Worm (Caenorhabditis elegans) whole organism, young adult: Measurements from ENCODE around the gene Y45G5AM.9.

Source experiments
- B0019.2 ChIP-seq: fragments of 200-800 bp; sonication (Bioruptor generic); conservative IDR thresholded peaks from 2 replicates; pipeline ENCODE4 v1.3.6; 2022; ENCODE audit warnings: missing genetic modification reagents, missing genetic modification characterization, missing compliant biosample characterization
- F37B4.10 ChIP-seq: fragments of 200-800 bp; sonication (Bioruptor generic); IDR thresholded peaks from 2 replicates; pipeline ENCODE4 v1.3.6; 2022; ENCODE audit warnings: missing genetic modification characterization, missing compliant biosample characterization
- F39B2.1 ChIP-seq: fragments of 200-800 bp; sonication (Bioruptor generic); IDR thresholded peaks from 2 replicates; pipeline ENCODE4 v1.3.6; 2022; ENCODE audit warnings: missing genetic modification reagents, missing genetic modification characterization, missing compliant biosample characterization
- Y56A3A.18 ChIP-seq: fragments of 200-800 bp; sonication (Bioruptor generic); IDR thresholded peaks from 2 replicates; pipeline ENCODE4 v1.3.6; 2022; ENCODE audit warnings: missing genetic modification reagents, missing genetic modification characterization, missing compliant biosample characterization
- ama-1 ChIP-seq, 3 experiments: fragments of 150-350 bp in 1 of 3; sonication (generic microtip) in 2 of 3; optimal IDR thresholded peaks; 2 replicates each; lab custom pipeline; 2014 to 2018; ENCODE audit warnings: missing biosample characterization in 2 of 3, missing genetic modification characterization in 2 of 3, missing genetic modification reagents in 2 of 3
- attf-5 ChIP-seq: fragments of 200-800 bp; sonication (Bioruptor generic); optimal IDR thresholded peaks from 2 replicates; lab custom pipeline; 2018; ENCODE audit warnings: mild to moderate bottlenecking, missing genetic modification characterization, missing compliant biosample characterization
- attf-6 ChIP-seq: fragments of 200-800 bp; sonication (Bioruptor generic); IDR thresholded peaks from 2 replicates; pipeline ENCODE4 v1.3.6; 2022; ENCODE audit warnings: missing genetic modification reagents, missing genetic modification characterization, missing compliant biosample characterization
- efl-1 ChIP-seq: fragments of 150-350 bp; optimal IDR thresholded peaks from 2 replicates; lab custom pipeline; 2014; ENCODE audit warnings: missing biosample characterization, missing genetic modification reagents, missing genetic modification characterization
- him-1 ChIP-seq: sonication (generic microtip); optimal IDR thresholded peaks from 2 replicates; lab custom pipeline; 2016; ENCODE audit warnings: missing genotype, missing genetic modification reagents, missing genetic modification characterization, missing compliant biosample characterization
- xnd-1 ChIP-seq: sonication (generic microtip); optimal IDR thresholded peaks from 2 replicates; lab custom pipeline; 2016; ENCODE audit warnings: missing genotype, missing genetic modification reagents, missing genetic modification characterization, missing compliant biosample characterization
- ztf-22 ChIP-seq: fragments of 200-800 bp; sonication (Bioruptor generic); optimal IDR thresholded peaks from 2 replicates; lab custom pipeline; 2018; ENCODE audit warnings: mild to moderate bottlenecking, missing genetic modification characterization, moderate library complexity, missing compliant biosample characterization
- ztf-6 ChIP-seq: fragments of 200-800 bp; sonication (Bioruptor generic); IDR thresholded peaks from 2 replicates; pipeline ENCODE4 v1.3.6; 2022; ENCODE audit warnings: missing genetic modification reagents, missing genetic modification characterization, missing compliant biosample characterization

- no peak for TF ChIP-seq F39B2.1 (GFP tag; lab: Robert Waterston, UW)
- no peak for TF ChIP-seq Y56A3A.18
- no peak for TF ChIP-seq attf-6 (GFP tag; lab: Robert Waterston, UW)
- TF ChIP-seq ztf-22 (GFP tag; lab: Kevin White, UChicago) = no peak
- no peak for TF ChIP-seq F37B4.10 (GFP tag; lab: Robert Waterston, UW)
- no peak for TF ChIP-seq efl-1 (GFP tag; lab: Kevin White, UChicago)
- no peak for TF ChIP-seq B0019.2
- no peak for TF ChIP-seq attf-5 (GFP tag; lab: Kevin White, UChicago)
- no peak for TF ChIP-seq xnd-1 (tag; lab: Kevin White, UChicago)
- TF ChIP-seq ama-1 (optimal IDR thresholded peaks at IDR 0.05; lab: Kevin White, UChicago) = no peak
- TF ChIP-seq ama-1 (GFP tag; optimal IDR thresholded peaks at IDR 0.05; lab: Kevin White, UChicago) = no peak
- no peak for TF ChIP-seq ztf-6
- no peak for TF ChIP-seq him-1 (tag; lab: Kevin White, UChicago)
Observed at ce11 chrV:4189618-4190017, 4.8 kb downstream of the Y45G5AM.9 start.
